Fruit fly (Drosophila melanogaster): ENCODE measurements around the gene CG10154.

CG10154 gene

DNA sequence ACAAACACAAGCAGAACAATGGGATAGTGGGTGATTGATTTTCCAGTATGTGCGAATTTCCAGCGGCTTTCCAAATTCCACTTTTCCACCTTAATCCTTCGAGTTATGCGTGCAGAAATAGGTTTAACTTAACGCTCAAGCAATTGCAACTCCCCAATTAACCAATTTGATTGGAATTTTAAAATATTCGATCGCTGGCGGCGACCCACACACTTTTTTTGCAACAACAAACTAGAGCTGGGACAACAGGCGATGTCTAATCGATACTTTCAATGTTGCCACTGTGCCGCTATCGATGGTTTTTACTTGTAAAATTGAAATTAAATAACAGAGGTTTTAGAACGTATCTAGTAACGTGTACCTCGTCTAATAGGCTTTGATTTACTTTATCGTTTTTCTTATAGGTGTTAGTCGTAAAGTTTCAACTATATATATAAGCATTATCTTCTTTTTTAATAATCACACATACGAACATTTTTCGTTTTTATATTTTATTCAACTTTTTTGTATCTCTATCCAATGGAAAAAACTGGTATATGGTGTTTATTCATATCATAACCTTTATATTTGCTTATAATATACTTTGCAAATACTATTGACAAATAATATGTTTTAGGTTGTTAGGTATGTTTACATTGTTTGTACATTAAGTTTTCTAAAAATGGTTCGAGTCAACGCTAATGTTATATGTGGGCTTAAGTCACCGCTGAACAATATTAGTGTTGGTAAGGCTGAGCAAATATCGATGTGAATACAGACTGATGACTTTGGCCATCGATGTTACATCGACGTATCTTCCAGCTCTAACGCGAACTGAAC lies 49.3 kb upstream of the CG10154 start, which contains the start of the genes Abp1 and Tgi (continued):
- TF ChIP-seq Side (GFP tag; optimal IDR thresholded peaks at IDR 0.05) (no peak), CG12942 (GFP tag; optimal IDR thresholded peaks at IDR 0.05) (no peak), CG17328 (GFP tag; IDR thresholded peaks at IDR 0.05) (no peak), wek (GFP tag; optimal IDR thresholded peaks at IDR 0.05) (no peak), CG18619 (GFP tag; optimal IDR thresholded peaks at IDR 0.05) (no peak), Trl (optimal IDR thresholded peaks at IDR 0.05) (no peak), Trl (GFP tag; optimal IDR thresholded peaks at IDR 0.05) (no peak), CG8944 (GFP tag; optimal IDR thresholded peaks at IDR 0.05) (peak; percentile 8), corto (GFP tag; optimal IDR thresholded peaks at IDR 0.05) (no peak), CG8089 (GFP tag; optimal IDR thresholded peaks at IDR 0.05) (no peak), Mes4 (GFP tag; optimal IDR thresholded peaks at IDR 0.05) (no peak), NC2β (GFP tag; optimal IDR thresholded peaks at IDR 0.05) (peak; percentile 18), sens (GFP tag) (peak; percentile 47), MBD-R2 (GFP tag; IDR thresholded peaks at IDR 0.05) (peak; percentile 79), CG9876 (GFP tag; optimal IDR thresholded peaks at IDR 0.05) (peak; percentile 44), CTCF (GFP tag; optimal IDR thresholded peaks at IDR 0.05) (peak; percentile 70), maf-S (GFP tag; optimal IDR thresholded peaks at IDR 0.05) (peak; percentile 30), vvl (GFP tag; IDR thresholded peaks at IDR 0.05) (peak; percentile 12; the same call in 1 of the 2 replicates), CG8290 (GFP tag; optimal IDR thresholded peaks at IDR 0.05) (peak; percentile 27), CG8290 (tag; optimal IDR thresholded peaks at IDR 0.05) (peak in 1 of 2 experiments; percentile 86), lmd (GFP tag; IDR thresholded peaks at IDR 0.05) (no peak), Abd-B (GFP tag; optimal IDR thresholded peaks at IDR 0.05) (peak; percentile 41), seq (GFP tag; IDR thresholded peaks at IDR 0.05) (no peak), ranshi (GFP tag; IDR thresholded peaks at IDR 0.05) (0 out of 2 replicates have a peak, but pooled peaks have one; percentile 20), row (GFP tag; IDR thresholded peaks at IDR 0.05) (peak; percentile 33), Hr39 (optimal IDR thresholded peaks at IDR 0.05) (no peak), CG18764 (GFP tag; optimal IDR thresholded peaks at IDR 0.05) (no peak), CG9437 (GFP tag; optimal IDR thresholded peaks at IDR 0.05) (no peak), zen (tag; optimal IDR thresholded peaks at IDR 0.05) (peak; percentile 41), az2 (GFP tag; optimal IDR thresholded peaks at IDR 0.05) (peak; percentile 7), Nf-YB (GFP tag; optimal IDR thresholded peaks at IDR 0.05) (no peak), CG12155 (GFP tag; optimal IDR thresholded peaks at IDR 0.05) (peak; percentile 23), Optix (GFP tag; IDR thresholded peaks at IDR 0.05) (no peak), CG14965 (GFP tag; optimal IDR thresholded peaks at IDR 0.05; ENCODE audit: borderline replicate concordance) (no peak), wor (GFP tag; IDR thresholded peaks at IDR 0.05) (no peak), ci (GFP tag; IDR thresholded peaks at IDR 0.05) (0 out of 3 replicates have a peak, but pooled peaks have one; percentile 42), CG17612 (GFP tag; IDR thresholded peaks at IDR 0.05) (no peak), CG30403 (GFP tag; optimal IDR thresholded peaks at IDR 0.05) (peak; percentile 43), CG18599 (GFP tag; optimal IDR thresholded peaks at IDR 0.05) (no peak), Ptx1 (GFP tag; IDR thresholded peaks at IDR 0.05) (peak; percentile 22; the same call in 1 of the 2 replicates), CG10431 (GFP tag; optimal IDR thresholded peaks at IDR 0.05) (no peak), CG11398 (GFP tag; optimal IDR thresholded peaks at IDR 0.05) (no peak), CG14710 (tag; optimal IDR thresholded peaks at IDR 0.05) (peak; percentile 82), CG6654 (GFP tag; optimal IDR thresholded peaks at IDR 0.05) (no peak), en (GFP tag; optimal IDR thresholded peaks at IDR 0.05) (no peak), nmo (GFP tag; optimal IDR thresholded peaks at IDR 0.05) (peak; percentile 49), CG17186 (GFP tag; optimal IDR thresholded peaks at IDR 0.05) (no peak), CG33213 (GFP tag; optimal IDR thresholded peaks at IDR 0.05) (peak; percentile 61), CG15269 (tag; optimal IDR thresholded peaks at IDR 0.05) (peak; percentile 21), CG4820 (GFP tag; optimal IDR thresholded peaks at IDR 0.05) (no peak), Hmr (GFP tag; optimal IDR thresholded peaks at IDR 0.05) (peak; percentile 65), so (GFP tag; IDR thresholded peaks at IDR 0.05) (no peak)
